Worm (Caenorhabditis elegans) whole organism, L4/young adult: ENCODE measurements around the gene W02B12.13.

Source experiments
- W03F9.2 ChIP-seq: fragments of 150-350 bp; optimal IDR thresholded peaks from 2 replicates; lab custom pipeline; 2014; ENCODE audit warnings: missing biosample characterization, missing genetic modification characterization
- him-1 ChIP-seq: sonication (generic microtip); optimal IDR thresholded peaks from 2 replicates; lab custom pipeline; 2016; ENCODE audit warnings: missing genotype, missing genetic modification reagents, missing genetic modification characterization, missing compliant biosample characterization

- peak; percentile 2 for TF ChIP-seq W03F9.2 (tag; lab: Kevin White, UChicago)
- no peak for TF ChIP-seq him-1 (tag; lab: Kevin White, UChicago)
Observed at ce11 chrII:11418476-11418875, 26.6 kb upstream of the W02B12.13 start.
